Worm (Caenorhabditis elegans): ENCODE measurements around the gene nas-25.

nas-25 gene

DNA sequence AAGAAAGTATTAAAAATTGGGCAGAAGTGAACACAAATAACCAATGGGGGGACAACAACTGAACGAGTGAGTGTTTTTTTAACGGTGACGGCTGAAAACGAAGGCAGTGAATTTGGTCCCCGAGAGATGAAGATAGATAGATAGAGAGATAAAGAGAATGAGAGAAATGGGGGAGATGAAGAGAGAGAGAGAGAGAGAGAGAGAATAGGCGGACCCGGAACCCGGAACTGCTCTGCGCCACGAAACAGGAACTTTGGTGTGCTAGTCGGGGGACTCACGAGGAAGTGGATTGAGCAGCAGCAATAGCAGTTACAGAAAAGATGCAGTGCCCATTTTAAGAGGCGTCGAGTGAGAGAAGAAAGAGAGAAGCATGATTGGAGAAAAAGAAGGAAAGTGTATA, 29.5 kb upstream of the nas-25 start:
- TF ChIP-seq nhr-11 (tag; optimal IDR thresholded peaks at IDR 0.05) (peak; percentile 28), hmg-11 (tag; optimal IDR thresholded peaks at IDR 0.05) (peak; percentile 56), lin-15B (tag; optimal IDR thresholded peaks at IDR 0.05) (peak; percentile 12), mdl-1 (tag; optimal IDR thresholded peaks at IDR 0.05) (peak; percentile 50), nfya-1 (tag; optimal IDR thresholded peaks at IDR 0.05; ENCODE audit: insufficient read depth) (peak; percentile 80), ceh-16 (tag; optimal IDR thresholded peaks at IDR 0.05) (no peak), snpc-4 (tag; optimal IDR thresholded peaks at IDR 0.05) (peak; percentile 14), tbx-2 (tag; optimal IDR thresholded peaks at IDR 0.05) (peak; percentile 91), lin-39 (tag; optimal IDR thresholded peaks at IDR 0.05) (peak; percentile 84), nhr-67 (tag; optimal IDR thresholded peaks at IDR 0.05) (no peak), unc-62 (GFP tag; optimal IDR thresholded peaks at IDR 0.05) (peak; percentile 38), egl-5 (tag; optimal IDR thresholded peaks at IDR 0.05) (peak; percentile 78), nhr-23 (tag; optimal IDR thresholded peaks at IDR 0.05) (no peak), ztf-4 (tag; optimal IDR thresholded peaks at IDR 0.05) (no peak), R02D3.7 (tag; optimal IDR thresholded peaks at IDR 0.05) (peak; percentile 35), fkh-10 (GFP tag; optimal IDR thresholded peaks at IDR 0.05) (peak; percentile 89)

- TF ChIP-seq lin-15B (tag; optimal IDR thresholded peaks at IDR 0.05), result no peak
- TF ChIP-seq lin-39 (tag; optimal IDR thresholded peaks at IDR 0.05), result peak; percentile 47
- peak; percentile 86 for TF ChIP-seq unc-62 (GFP tag; optimal IDR thresholded peaks at IDR 0.05)
Measured at ce11 chrII:8799725-8800124, 26.1 kb upstream of the nas-25 start.

DNA sequence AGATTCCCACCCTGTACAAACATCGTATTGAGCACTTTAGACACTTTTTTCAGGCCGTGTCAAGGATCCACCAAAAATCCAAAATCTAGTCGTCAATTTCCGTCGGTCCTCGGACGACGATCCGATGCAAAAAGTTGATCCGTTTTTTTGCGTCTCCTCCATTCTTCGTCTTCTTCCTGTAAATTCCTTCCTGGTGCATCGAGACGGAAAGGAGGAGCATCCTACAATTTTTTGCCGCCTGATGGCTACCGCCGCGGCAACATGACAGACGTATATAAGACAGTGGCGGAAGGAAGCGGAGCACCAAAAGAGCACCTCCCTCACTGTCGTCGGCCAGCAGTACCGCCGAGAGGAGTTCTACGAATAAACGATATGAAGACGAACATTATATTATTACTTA, 25.0 kb upstream of the nas-25 start, which contains the start of gene appg-2:
appg-2 (plus strand) TSS at position 301 of the 400 bp plus-strand sequence.
- no peak for TF ChIP-seq eor-1 (tag; optimal IDR thresholded peaks at IDR 0.05)
- TF ChIP-seq pha-4 (tag; optimal IDR thresholded peaks at IDR 0.05), result no peak
- TF ChIP-seq tbx-2 (tag; optimal IDR thresholded peaks at IDR 0.05), result no peak
- TF ChIP-seq nhr-25 (tag; optimal IDR thresholded peaks at IDR 0.05), result no peak
- TF ChIP-seq nhr-43 (tag; optimal IDR thresholded peaks at IDR 0.05; ENCODE audit: poor library complexity, severe bottlenecking), result no peak
- TF ChIP-seq snpc-4 (tag; optimal IDR thresholded peaks at IDR 0.05), result no peak
- TF ChIP-seq lsy-12 (tag; optimal IDR thresholded peaks at IDR 0.05), result no peak
- no peak for TF ChIP-seq daf-12 (tag; optimal IDR thresholded peaks at IDR 0.05)
- no peak for TF ChIP-seq fkh-10 (GFP tag; optimal IDR thresholded peaks at IDR 0.05)
- TF ChIP-seq fkh-2 (tag; optimal IDR thresholded peaks at IDR 0.05), result no peak
- no peak for TF ChIP-seq nhr-28 (tag; optimal IDR thresholded peaks at IDR 0.05)
- TF ChIP-seq mdl-1 (tag; optimal IDR thresholded peaks at IDR 0.05), result no peak
- no peak for TF ChIP-seq zag-1 (tag; optimal IDR thresholded peaks at IDR 0.05)

DNA sequence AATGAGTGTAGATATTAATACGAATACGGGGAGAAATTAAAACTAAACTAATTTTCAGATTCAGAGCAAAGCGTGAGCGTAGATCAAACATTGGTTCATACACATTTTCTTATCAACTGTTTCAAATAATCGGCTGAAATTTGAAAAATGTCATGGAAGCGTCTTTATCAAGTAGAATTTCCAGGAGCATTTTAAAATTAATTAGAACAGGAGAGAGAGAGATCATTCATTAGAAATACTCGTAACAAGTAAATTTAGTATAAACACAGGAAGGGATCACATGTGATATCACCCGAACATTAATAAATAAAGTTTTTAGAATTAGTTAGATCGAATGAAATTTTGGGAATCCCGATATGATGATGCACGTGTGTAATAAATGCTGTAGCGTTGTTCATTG, 18.9 kb upstream of the nas-25 start, which contains the start of gene pho-13:
pho-13 (minus strand) TSS at position 101 of the 400 bp plus-strand sequence.
- TF ChIP-seq zag-1 (tag; optimal IDR thresholded peaks at IDR 0.05), result no peak
- no peak for TF ChIP-seq fkh-2 (tag; optimal IDR thresholded peaks at IDR 0.05)
- peak; percentile 6 for TF ChIP-seq elt-2 (tag; optimal IDR thresholded peaks at IDR 0.05)

DNA sequence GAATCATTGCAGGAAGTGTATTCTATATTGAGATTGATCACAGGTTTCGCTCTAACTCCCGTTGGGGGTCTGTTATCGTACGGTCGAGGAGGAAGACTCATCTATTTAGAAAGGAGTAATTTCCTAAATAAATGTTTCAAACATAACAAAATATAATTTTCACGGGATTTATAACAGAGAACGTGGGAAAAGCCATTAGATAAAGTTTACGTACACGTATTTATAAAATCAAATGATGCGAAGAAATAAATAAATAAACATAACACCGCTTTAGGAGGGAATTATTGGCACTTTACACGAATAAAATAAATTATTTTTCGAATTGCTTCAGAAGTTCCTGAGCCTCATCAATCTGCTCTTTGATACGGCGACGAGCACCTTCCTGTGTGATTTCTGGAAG, 17.4 kb upstream of the nas-25 start, which contains the start of gene F07H5.10:
F07H5.10 (minus strand) TSS at position 101 of the 400 bp plus-strand sequence.
- no peak for TF ChIP-seq fos-1 (tag; optimal IDR thresholded peaks at IDR 0.05)
- TF ChIP-seq R02D3.7 (tag; optimal IDR thresholded peaks at IDR 0.05), result no peak
- TF ChIP-seq ztf-11 (tag; optimal IDR thresholded peaks at IDR 0.05), result no peak
- no peak for TF ChIP-seq ceh-28 (tag; optimal IDR thresholded peaks at IDR 0.05)

DNA sequence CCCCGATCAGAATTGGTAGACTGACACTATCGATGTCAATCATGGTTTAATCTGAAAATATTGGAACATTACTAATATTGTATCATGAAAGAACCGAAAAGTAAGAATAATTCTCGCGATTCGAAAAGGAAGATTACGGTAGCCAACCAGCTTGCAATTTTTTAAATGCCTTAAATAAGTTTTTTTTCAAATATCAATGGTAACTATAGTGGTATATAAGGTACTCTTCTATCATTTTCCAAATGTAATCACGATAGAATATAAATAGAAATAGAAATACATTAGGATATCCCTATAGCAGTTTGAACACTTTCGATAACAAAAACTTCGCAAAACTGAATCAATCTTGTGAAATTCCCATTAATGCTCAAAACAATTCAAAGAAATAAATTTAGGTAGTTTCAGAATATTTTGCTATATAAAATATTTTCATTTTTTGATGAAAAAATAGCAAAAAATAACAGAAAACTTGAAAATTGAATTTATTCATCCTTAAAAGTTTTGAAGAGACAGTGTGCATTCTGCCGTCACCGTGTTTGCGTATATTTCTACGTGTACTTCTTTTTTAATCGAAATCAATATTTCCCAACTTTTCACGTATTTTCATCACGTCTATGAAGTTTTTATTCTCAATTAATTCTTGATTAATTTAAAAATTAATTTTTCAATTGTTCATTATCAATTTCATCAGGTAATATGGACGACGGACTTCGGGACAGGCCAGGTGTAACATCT, 15.0 kb upstream of the nas-25 start, which contains the start of the genes F46C5.9 and rer-1:
F46C5.9 (minus strand) TSS at position 51 of the 735 bp plus-strand sequence.
rer-1 (plus strand) TSS at position 692 of the 735 bp plus-strand sequence.
- TF ChIP-seq nhr-77 (tag; optimal IDR thresholded peaks at IDR 0.05), result no peak
- TF ChIP-seq nhr-67 (tag; optimal IDR thresholded peaks at IDR 0.05), result no peak
- TF ChIP-seq egl-5 (tag; optimal IDR thresholded peaks at IDR 0.05), result no peak
- no peak for TF ChIP-seq eor-1 (tag; optimal IDR thresholded peaks at IDR 0.05)
- TF ChIP-seq nhr-23 (tag; optimal IDR thresholded peaks at IDR 0.05), result peak; percentile 7
- no peak for TF ChIP-seq ama-1 (optimal IDR thresholded peaks at IDR 0.05)
- TF ChIP-seq pha-4 (tag; optimal IDR thresholded peaks at IDR 0.05), result peak; percentile 66
